Worm (Caenorhabditis elegans) whole organism, early embryonic: Measurements from ENCODE around the gene R03H10.7.

ENCODE experiments used
- ama-1 ChIP-seq: fragments of 150-350 bp; optimal IDR thresholded peaks from 2 replicates; lab custom pipeline; 2014
- scrt-1 ChIP-seq: fragments of 200-800 bp; sonication (Bioruptor generic); IDR thresholded peaks from 2 replicates; pipeline ENCODE4 v1.3.6; 2022; ENCODE audit warnings: missing genetic modification characterization, missing compliant biosample characterization
- tbx-37 ChIP-seq: fragments of 200-800 bp; sonication (Bioruptor generic); conservative IDR thresholded peaks from 2 replicates; pipeline ENCODE4 v1.3.6; 2022; ENCODE audit warnings: missing genetic modification reagents, missing genetic modification characterization, missing compliant biosample characterization

DNA sequence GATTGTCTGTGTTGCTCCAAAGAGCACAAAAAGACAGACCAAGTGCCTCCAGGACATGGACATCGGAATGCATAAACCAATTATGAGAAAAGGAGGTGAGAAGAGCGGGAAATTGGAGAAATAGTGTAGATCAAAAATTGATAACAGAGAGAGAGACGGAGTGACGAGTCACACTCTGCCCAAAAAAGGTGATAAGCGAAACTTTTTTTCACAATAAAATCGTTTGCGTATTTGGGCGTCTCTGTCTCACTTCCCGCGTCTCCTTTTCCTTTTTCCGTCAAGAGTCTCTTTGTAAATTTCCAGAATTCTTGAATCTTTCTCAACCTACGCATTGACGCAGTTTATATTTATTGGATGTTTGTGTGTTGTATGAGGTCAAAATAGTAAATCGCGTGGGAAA, 15.4 kb upstream of the R03H10.7 start, which contains the start of gene mth-2:
- TF ChIP-seq ama-1 (lab: Kevin White, UChicago) = no peak
- no peak for TF ChIP-seq tbx-37
- no peak for TF ChIP-seq scrt-1
